Fruit fly (Drosophila melanogaster): ENCODE measurements around the gene eIF2beta.

The eIF2beta gene

DNA sequence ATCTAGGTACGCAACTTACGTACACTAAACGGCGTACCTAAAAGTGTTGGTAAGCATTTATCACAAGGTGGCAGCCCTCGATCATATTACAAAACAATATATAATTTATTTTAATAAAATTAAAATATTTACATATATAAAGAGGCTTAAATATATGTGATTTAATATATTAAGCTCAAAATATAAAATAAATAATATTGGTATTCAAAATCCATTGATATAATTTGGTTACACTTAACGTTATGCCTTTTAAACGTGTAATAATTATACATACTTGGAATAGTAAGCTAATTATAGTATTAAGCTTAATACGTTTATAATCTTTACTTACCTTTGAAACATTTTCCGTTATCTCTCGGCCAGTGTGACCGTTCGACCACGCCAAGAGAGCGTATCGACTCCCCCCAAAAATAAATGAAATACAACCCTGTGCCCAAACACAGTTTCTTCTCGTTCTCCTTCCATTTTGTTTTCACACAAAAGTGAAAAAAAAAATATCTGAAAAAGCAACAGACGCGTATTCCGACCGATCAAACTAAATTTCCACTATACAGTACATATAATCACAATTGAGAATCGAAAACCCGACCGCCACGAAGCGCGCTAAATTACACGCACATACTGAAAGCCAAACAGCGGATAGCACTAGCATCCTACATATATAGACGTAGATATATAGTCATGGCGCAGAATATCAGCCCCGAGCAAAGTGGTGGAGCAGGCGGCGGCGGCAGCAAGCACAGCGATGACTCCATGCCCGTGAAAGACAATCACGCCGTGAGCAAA lies 22.5 kb downstream of the eIF2beta start, which contains the start of the genes CG10646 and vih (continued):
- peak; percentile 20 for TF ChIP-seq Oli (tag; optimal IDR thresholded peaks at IDR 0.05)
- TF ChIP-seq insv (GFP tag; optimal IDR thresholded peaks at IDR 0.05): peak in 1 of 2 experiments; percentile 39
- TF ChIP-seq lab (GFP tag; optimal IDR thresholded peaks at IDR 0.05): peak; percentile 57
- peak; percentile 49 for TF ChIP-seq Sry-δ (GFP tag; optimal IDR thresholded peaks at IDR 0.05)
- peak; percentile 44 for TF ChIP-seq Ssrp (tag; optimal IDR thresholded peaks at IDR 0.05)
- TF ChIP-seq CG34376 (GFP tag; optimal IDR thresholded peaks at IDR 0.05): peak; percentile 5
- peak; percentile 62 for TF ChIP-seq tin (GFP tag; optimal IDR thresholded peaks at IDR 0.05)
- TF ChIP-seq vnd (GFP tag; IDR thresholded peaks at IDR 0.05; ENCODE audit: partially characterized antibody): no peak
- TF ChIP-seq Chrac-16 (GFP tag; optimal IDR thresholded peaks at IDR 0.05): peak; percentile 40
- peak; percentile 50 for TF ChIP-seq MBD-R2 (GFP tag; IDR thresholded peaks at IDR 0.05)
- TF ChIP-seq pzg (GFP tag; optimal IDR thresholded peaks at IDR 0.05): peak; percentile 73
- TF ChIP-seq NFAT (GFP tag; IDR thresholded peaks at IDR 0.05): peak; percentile 35; the same call in 1 of the 2 replicates
- no peak for TF ChIP-seq CG31224 (GFP tag; IDR thresholded peaks at IDR 0.05)
- TF ChIP-seq her (GFP tag; optimal IDR thresholded peaks at IDR 0.05): no peak
- TF ChIP-seq E2f2 (GFP tag; IDR thresholded peaks at IDR 0.05): peak; percentile 49; the same call in 1 of the 2 replicates
- TF ChIP-seq Camta (GFP tag; optimal IDR thresholded peaks at IDR 0.05): peak; percentile 29
- TF ChIP-seq row (GFP tag; IDR thresholded peaks at IDR 0.05): peak; percentile 63
- TF ChIP-seq Doc3 (GFP tag; IDR thresholded peaks at IDR 0.05; ENCODE audit: partially characterized antibody): no peak; the same call in 2 of the 3 replicates
- TF ChIP-seq onecut (GFP tag; IDR thresholded peaks at IDR 0.05): peak; percentile 58
- TF ChIP-seq eyg (GFP tag; optimal IDR thresholded peaks at IDR 0.05): no peak
- no peak for TF ChIP-seq dm (GFP tag; optimal IDR thresholded peaks at IDR 0.05)
- TF ChIP-seq YL-1 (GFP tag; optimal IDR thresholded peaks at IDR 0.05): peak; percentile 88
- TF ChIP-seq odd (GFP tag; optimal IDR thresholded peaks at IDR 0.05): peak; percentile 36
- TF ChIP-seq cato (GFP tag; optimal IDR thresholded peaks at IDR 0.05; ENCODE audit: borderline replicate concordance): no peak
- peak; percentile 29 for TF ChIP-seq CG17385 (GFP tag; optimal IDR thresholded peaks at IDR 0.05)
- TF ChIP-seq wdn (GFP tag; IDR thresholded peaks at IDR 0.05): no peak
- peak; percentile 66 for TF ChIP-seq Xbp1 (GFP tag; optimal IDR thresholded peaks at IDR 0.05)
- TF ChIP-seq sob (GFP tag; IDR thresholded peaks at IDR 0.05): peak; percentile 7; the same call in 1 of the 2 replicates
- peak; percentile 61 for TF ChIP-seq CG9437 (GFP tag; optimal IDR thresholded peaks at IDR 0.05)
- 0 out of 2 replicates have a peak, but pooled peaks have one; percentile 26 for TF ChIP-seq Scr (GFP tag; IDR thresholded peaks at IDR 0.05; ENCODE audit: partially characterized antibody)
- peak; percentile 35; the same call in 1 of the 2 replicates for TF ChIP-seq CG6689 (GFP tag; IDR thresholded peaks at IDR 0.05)
- peak; percentile 43 for TF ChIP-seq CG8290 (GFP tag; optimal IDR thresholded peaks at IDR 0.05)
- TF ChIP-seq CG8290 (tag; optimal IDR thresholded peaks at IDR 0.05): no peak
- peak; percentile 25 for TF ChIP-seq ftz-f1 (GFP tag; optimal IDR thresholded peaks at IDR 0.05)
- TF ChIP-seq CG1603 (tag; optimal IDR thresholded peaks at IDR 0.05): peak; percentile 71
- TF ChIP-seq Fer3 (tag; optimal IDR thresholded peaks at IDR 0.05): peak; percentile 27
- peak; percentile 46; the same call in 1 of the 3 replicates for TF ChIP-seq CG34422 (GFP tag; IDR thresholded peaks at IDR 0.05)
- TF ChIP-seq zen (tag; optimal IDR thresholded peaks at IDR 0.05): peak; percentile 43
- TF ChIP-seq CG7839 (tag; optimal IDR thresholded peaks at IDR 0.05): peak; percentile 53
- TF ChIP-seq fru (optimal IDR thresholded peaks at IDR 0.05): no peak
- TF ChIP-seq PHDP (tag; optimal IDR thresholded peaks at IDR 0.05): peak; percentile 32
- TF ChIP-seq ranshi (GFP tag; IDR thresholded peaks at IDR 0.05): 0 out of 2 replicates have a peak, but pooled peaks have one; percentile 3
- peak; percentile 7 for TF ChIP-seq Spps (tag; optimal IDR thresholded peaks at IDR 0.05)
- no peak for TF ChIP-seq z (GFP tag; IDR thresholded peaks at IDR 0.05)
- peak; percentile 21 for TF ChIP-seq CG18619 (GFP tag; optimal IDR thresholded peaks at IDR 0.05)
- no peak for TF ChIP-seq CG14050 (GFP tag; IDR thresholded peaks at IDR 0.05)
- peak; percentile 2 for TF ChIP-seq zf30C (GFP tag; optimal IDR thresholded peaks at IDR 0.05)
- peak; percentile 65 for TF ChIP-seq CG10543 (GFP tag; optimal IDR thresholded peaks at IDR 0.05)
- no peak for TF ChIP-seq pho (GFP tag; optimal IDR thresholded peaks at IDR 0.05)
